Fruit fly (Drosophila melanogaster): Measurements from ENCODE around the gene CG42831.

CG42831 gene

DNA sequence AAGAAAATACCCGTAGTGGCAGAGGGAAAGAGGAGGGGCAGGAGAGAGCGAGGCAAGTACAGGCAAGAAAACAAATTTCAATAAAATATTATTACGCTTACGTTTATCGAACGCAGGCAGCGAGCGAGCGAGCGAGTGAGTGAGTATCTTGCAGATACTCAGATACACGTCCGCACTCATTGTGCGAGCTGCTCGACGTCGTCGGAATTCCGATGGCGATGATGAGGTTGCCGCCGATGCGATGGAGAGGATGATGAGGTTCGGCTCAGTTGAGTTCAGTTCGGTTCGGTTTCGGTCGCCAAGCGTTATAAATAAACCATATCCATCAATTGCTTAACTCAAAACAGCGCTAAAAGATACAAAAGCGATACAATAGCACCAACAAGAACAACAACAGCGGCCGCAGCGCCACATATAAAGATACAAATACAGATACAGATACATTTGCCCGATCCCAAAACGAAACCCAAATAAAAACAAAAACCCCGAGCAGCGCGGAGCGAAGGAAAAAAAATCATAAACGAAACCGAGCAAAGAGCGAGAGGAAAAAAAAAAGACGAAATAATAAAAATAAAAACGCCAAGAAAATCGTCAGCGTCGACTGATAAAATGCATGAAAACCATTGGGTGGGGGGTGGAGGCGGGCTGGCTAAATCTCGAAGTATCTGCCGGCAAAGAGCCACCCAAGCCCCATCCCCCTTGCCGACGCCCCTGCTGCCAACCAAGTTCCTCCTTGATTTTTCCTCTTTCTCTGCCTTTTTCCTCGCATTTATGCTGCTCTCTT is 37.9 kb downstream of the CG42831 start (continued):
- peak; percentile 14 for TF ChIP-seq Hmr (GFP tag; optimal IDR thresholded peaks at IDR 0.05)
- no peak for TF ChIP-seq CG6765 (GFP tag; optimal IDR thresholded peaks at IDR 0.05)
- TF ChIP-seq HmgZ (tag; optimal IDR thresholded peaks at IDR 0.05) = no peak
- TF ChIP-seq sens-2 (GFP tag; IDR thresholded peaks at IDR 0.05) = 0 out of 2 replicates have a peak, but pooled peaks have one; percentile 4
- no peak for TF ChIP-seq CG6254 (GFP tag; optimal IDR thresholded peaks at IDR 0.05)
- TF ChIP-seq CG3847 (GFP tag; IDR thresholded peaks at IDR 0.05) = 0 out of 2 replicates have a peak, but pooled peaks have one; percentile 29
- TF ChIP-seq MTF-1 (GFP tag; optimal IDR thresholded peaks at IDR 0.05; ENCODE audit: borderline replicate concordance) = no peak
- peak; percentile 22 for TF ChIP-seq Chrac-16 (GFP tag; optimal IDR thresholded peaks at IDR 0.05)
- no peak for TF ChIP-seq Spps (tag; optimal IDR thresholded peaks at IDR 0.05)
- no peak for TF ChIP-seq Hr39 (optimal IDR thresholded peaks at IDR 0.05)
- peak; percentile 96 for TF ChIP-seq z (GFP tag; IDR thresholded peaks at IDR 0.05)
- TF ChIP-seq gt (GFP tag; IDR thresholded peaks at IDR 0.05) = no peak
- TF ChIP-seq pho (GFP tag; optimal IDR thresholded peaks at IDR 0.05) = peak; percentile 7
- TF ChIP-seq Xrp1 (GFP tag; IDR thresholded peaks at IDR 0.05) = peak; percentile 52
- no peak for TF ChIP-seq exex (tag; optimal IDR thresholded peaks at IDR 0.05)
- TF ChIP-seq Antp (GFP tag; optimal IDR thresholded peaks at IDR 0.05) = no peak
- no peak for TF ChIP-seq ase (GFP tag; IDR thresholded peaks at IDR 0.05)
- TF ChIP-seq gcm2 (GFP tag; optimal IDR thresholded peaks at IDR 0.05) = no peak
- TF ChIP-seq Rfx (GFP tag; IDR thresholded peaks at IDR 0.05) = no peak
- no peak for TF ChIP-seq lilli (GFP tag; optimal IDR thresholded peaks at IDR 0.05)
- TF ChIP-seq Elba2 (GFP tag; optimal IDR thresholded peaks at IDR 0.05) = no peak
- no peak for TF ChIP-seq jigr1 (GFP tag; IDR thresholded peaks at IDR 0.05)
- TF ChIP-seq crol (GFP tag; IDR thresholded peaks at IDR 0.05) = peak; percentile 74
- peak; percentile 20 for TF ChIP-seq CG15011 (GFP tag; optimal IDR thresholded peaks at IDR 0.05)
- peak; percentile 19 for TF ChIP-seq CHES-1-like (GFP tag; optimal IDR thresholded peaks at IDR 0.05)
- TF ChIP-seq bowl (GFP tag; IDR thresholded peaks at IDR 0.05) = no peak
- TF ChIP-seq Lhr (GFP tag; optimal IDR thresholded peaks at IDR 0.05) = no peak
- no peak for TF ChIP-seq CG18476 (GFP tag; optimal IDR thresholded peaks at IDR 0.05)
- TF ChIP-seq CG11723 (GFP tag; optimal IDR thresholded peaks at IDR 0.05) = no peak
- TF ChIP-seq Six4 (GFP tag; optimal IDR thresholded peaks at IDR 0.05) = no peak
- peak; percentile 99 for TF ChIP-seq nom (GFP tag; optimal IDR thresholded peaks at IDR 0.05)
- TF ChIP-seq Dbx (GFP tag; IDR thresholded peaks at IDR 0.05) = no peak
- TF ChIP-seq Ets65A (GFP tag) = peak; percentile 1
- no peak for TF ChIP-seq CG16863 (GFP tag; optimal IDR thresholded peaks at IDR 0.05)
- TF ChIP-seq CG15601 (tag; optimal IDR thresholded peaks at IDR 0.05) = no peak
- no peak for TF ChIP-seq NfI (GFP tag; optimal IDR thresholded peaks at IDR 0.05)
- TF ChIP-seq CG33557 (GFP tag; optimal IDR thresholded peaks at IDR 0.05) = no peak
- TF ChIP-seq Lim3 (GFP tag; IDR thresholded peaks at IDR 0.05) = no peak
- TF ChIP-seq CG12744 (GFP tag; optimal IDR thresholded peaks at IDR 0.05) = no peak
- no peak for TF ChIP-seq ato (GFP tag; IDR thresholded peaks at IDR 0.05; ENCODE audit: partially characterized antibody)
- no peak for TF ChIP-seq Mes4 (GFP tag; optimal IDR thresholded peaks at IDR 0.05)
- TF ChIP-seq CG13424 (tag; optimal IDR thresholded peaks at IDR 0.05) = no peak
- TF ChIP-seq wor (GFP tag; IDR thresholded peaks at IDR 0.05) = no peak
- TF ChIP-seq unc-4 (GFP tag; IDR thresholded peaks at IDR 0.05; ENCODE audit: partially characterized antibody) = no peak
- no peak for TF ChIP-seq CG8359 (GFP tag; optimal IDR thresholded peaks at IDR 0.05; ENCODE audit: borderline replicate concordance)
- TF ChIP-seq gfzf (GFP tag; optimal IDR thresholded peaks at IDR 0.05) = no peak
- no peak for TF ChIP-seq CG9609 (GFP tag; optimal IDR thresholded peaks at IDR 0.05)
- TF ChIP-seq ttk (GFP tag; IDR thresholded peaks at IDR 0.05) = 0 out of 2 replicates have a peak, but pooled peaks have one; percentile 27
- no peak for TF ChIP-seq CG8478 (optimal IDR thresholded peaks at IDR 0.05)
- TF ChIP-seq Rx (GFP tag; IDR thresholded peaks at IDR 0.05) = no peak
- TF ChIP-seq Sox100B (GFP tag; optimal IDR thresholded peaks at IDR 0.05) = no peak

Measured in whole organism, embryonic.